Worm (Caenorhabditis elegans) whole organism, L3 larva: ENCODE data around the gene dpy-1.

Experiments used
- R02D3.7 ChIP-seq: fragments of 150-350 bp; optimal IDR thresholded peaks from 2 replicates; lab custom pipeline; 2014; ENCODE audit warnings: missing biosample characterization, missing genetic modification characterization
- aly-2 ChIP-seq: fragments of 150-350 bp; optimal IDR thresholded peaks from 2 replicates; lab custom pipeline; 2014; ENCODE audit warnings: missing biosample characterization, missing genetic modification characterization
- ceh-16 ChIP-seq: sonication (generic microtip); optimal IDR thresholded peaks from 2 replicates; lab custom pipeline; 2017; ENCODE audit warnings: missing biosample characterization, missing genetic modification characterization
- ceh-28 ChIP-seq: fragments of 150-350 bp; optimal IDR thresholded peaks from 2 replicates; lab custom pipeline; 2014; ENCODE audit warnings: missing biosample characterization, missing genetic modification reagents, missing genetic modification characterization
- ceh-9 ChIP-seq: sonication (generic microtip); optimal IDR thresholded peaks from 2 replicates; lab custom pipeline; 2018; ENCODE audit warnings: missing biosample characterization, missing genetic modification characterization
- daf-12 ChIP-seq: fragments of 150-350 bp; optimal IDR thresholded peaks from 2 replicates; lab custom pipeline; 2014; ENCODE audit warnings: missing biosample characterization, missing genetic modification reagents, missing genetic modification characterization
- egl-5 ChIP-seq: fragments of 150-350 bp; optimal IDR thresholded peaks from 2 replicates; lab custom pipeline; 2017; ENCODE audit warnings: missing biosample characterization, missing genetic modification reagents, missing genetic modification characterization, inconsistent platforms
- elt-2 ChIP-seq: sonication (generic microtip); optimal IDR thresholded peaks from 2 replicates; lab custom pipeline; 2016; ENCODE audit warnings: missing genetic modification reagents, mild to moderate bottlenecking, missing genetic modification characterization, missing compliant biosample characterization
- fkh-2 ChIP-seq: fragments of 150-350 bp; optimal IDR thresholded peaks from 2 replicates; lab custom pipeline; 2014; ENCODE audit warnings: missing biosample characterization, missing genetic modification reagents, missing genetic modification characterization
- hmg-11 ChIP-seq: sonication (generic microtip); optimal IDR thresholded peaks from 2 replicates; lab custom pipeline; 2016; ENCODE audit warnings: missing genetic modification characterization, missing compliant biosample characterization
- jun-1 ChIP-seq: fragments of 150-350 bp; optimal IDR thresholded peaks from 2 replicates; lab custom pipeline; 2014; ENCODE audit warnings: missing biosample characterization, missing genetic modification reagents, missing genetic modification characterization
- lin-39 ChIP-seq: fragments of 150-350 bp; optimal IDR thresholded peaks from 2 replicates; lab custom pipeline; 2018; ENCODE audit warnings: missing biosample characterization, missing genetic modification reagents, missing genetic modification characterization
- lsy-12 ChIP-seq: sonication (generic microtip); optimal IDR thresholded peaks from 2 replicates; lab custom pipeline; 2016; ENCODE audit warnings: mild to moderate bottlenecking, missing genetic modification characterization, missing compliant biosample characterization
- nfya-1 ChIP-seq: sonication (generic microtip); optimal IDR thresholded peaks from 2 replicates; lab custom pipeline; 2017; ENCODE audit warnings: missing genetic modification characterization, mild to moderate bottlenecking, missing compliant biosample characterization, antibody characterized with exemption, moderate library complexity; ENCODE audit not compliant: insufficient read depth
- nhr-12 ChIP-seq: fragments of 150-350 bp; optimal IDR thresholded peaks from 2 replicates; lab custom pipeline; 2014; ENCODE audit warnings: missing biosample characterization, missing genetic modification characterization
- nhr-23 ChIP-seq: fragments of 150-350 bp; optimal IDR thresholded peaks from 2 replicates; lab custom pipeline; 2014; ENCODE audit warnings: missing biosample characterization, missing genetic modification reagents, missing genetic modification characterization
- nhr-237 ChIP-seq: fragments of 150-350 bp; optimal IDR thresholded peaks from 2 replicates; lab custom pipeline; 2014; ENCODE audit warnings: missing biosample characterization, missing genetic modification characterization
- nhr-25 ChIP-seq: sonication (generic microtip); optimal IDR thresholded peaks from 2 replicates; lab custom pipeline; 2017; ENCODE audit warnings: missing biosample characterization, missing genetic modification characterization
- nhr-28 ChIP-seq: fragments of 150-350 bp; optimal IDR thresholded peaks from 2 replicates; lab custom pipeline; 2014; ENCODE audit warnings: missing biosample characterization, missing genetic modification characterization
- nhr-77 ChIP-seq: fragments of 150-350 bp; optimal IDR thresholded peaks from 2 replicates; lab custom pipeline; 2014; ENCODE audit warnings: missing biosample characterization, missing genetic modification characterization
- pha-4 ChIP-seq: fragments of 150-350 bp; optimal IDR thresholded peaks from 2 replicates; lab custom pipeline; 2014; ENCODE audit warnings: missing biosample characterization, missing genetic modification reagents, missing genetic modification characterization
- pqm-1 ChIP-seq: fragments of 150-350 bp; optimal IDR thresholded peaks from 2 replicates; lab custom pipeline; 2017; ENCODE audit warnings: missing biosample characterization, missing genetic modification characterization, inconsistent platforms
- sea-2 ChIP-seq: fragments of 150-350 bp; sonication (generic microtip); optimal IDR thresholded peaks from 4 replicates; lab custom pipeline; 2014; ENCODE audit warnings: missing biosample characterization, missing genetic modification reagents, missing genetic modification characterization
- skn-1 ChIP-seq: fragments of 150-350 bp; optimal IDR thresholded peaks from 2 replicates; lab custom pipeline; 2014; ENCODE audit warnings: missing biosample characterization, missing genetic modification characterization
- snpc-4 ChIP-seq: fragments of 150-350 bp; optimal IDR thresholded peaks from 2 replicates; lab custom pipeline; 2014; ENCODE audit warnings: missing biosample characterization, missing genetic modification characterization
- tbx-2 ChIP-seq: sonication (generic microtip); optimal IDR thresholded peaks from 2 replicates; lab custom pipeline; 2016; ENCODE audit warnings: mild to moderate bottlenecking, missing genetic modification characterization, missing compliant biosample characterization
- unc-39 ChIP-seq: sonication (generic microtip); optimal IDR thresholded peaks from 4 replicates; lab custom pipeline; 2017; ENCODE audit warnings: missing biosample characterization, missing genetic modification characterization
- zag-1 ChIP-seq: fragments of 150-350 bp; optimal IDR thresholded peaks from 2 replicates; lab custom pipeline; 2014; ENCODE audit warnings: missing biosample characterization, missing genetic modification characterization
- ztf-11 ChIP-seq: fragments of 150-350 bp; optimal IDR thresholded peaks from 2 replicates; lab custom pipeline; 2014; ENCODE audit warnings: missing biosample characterization, missing genetic modification characterization
- ztf-4 ChIP-seq: fragments of 150-350 bp; optimal IDR thresholded peaks from 2 replicates; lab custom pipeline; 2014; ENCODE audit warnings: missing biosample characterization, missing genetic modification characterization

Gene dpy-1

ce11 chrIII:2047907-2048306 lies at the start of gene dpy-1:
dpy-1 (minus strand) TSS chrIII:2048007.
- no peak for TF ChIP-seq nfya-1 (tag; lab: Kevin White, UChicago)
- TF ChIP-seq pqm-1 (tag; lab: Kevin White, UChicago), result no peak
- no peak for TF ChIP-seq nhr-28 (tag; lab: Kevin White, UChicago)
- no peak for TF ChIP-seq ceh-9 (tag; lab: Kevin White, UChicago)

- TF ChIP-seq nhr-12 (no peak), sea-2 (GFP tag; lab: Kevin White, UChicago) (no peak), R02D3.7 (no peak), nhr-237 (tag; lab: Kevin White, UChicago) (no peak), ztf-11 (tag; lab: Kevin White, UChicago) (no peak), unc-39 (no peak), lin-39 (tag; lab: Kevin White, UChicago) (no peak), egl-5 (tag; lab: Kevin White, UChicago) (no peak), nhr-25 (tag; lab: Kevin White, UChicago) (no peak), nfya-1 (tag; lab: Kevin White, UChicago) (no peak), fkh-2 (tag; lab: Kevin White, UChicago) (no peak)
- TF ChIP-seq, all 47 proteins: peak for 0
Observed at ce11 chrIII:2092409-2092808, 44.6 kb upstream of the dpy-1 start, which contains the start of gene Y48G9A.9. Y48G9A.9 (plus strand) TSS chrIII:2092709.

ce11 chrIII:2091367-2091766 lies 43.6 kb upstream of the dpy-1 start:
- TF ChIP-seq pqm-1 (tag; lab: Kevin White, UChicago) (peak; percentile 48), ceh-16 (tag; lab: Kevin White, UChicago) (no peak), elt-2 (tag; lab: Kevin White, UChicago) (peak; percentile 66)

ce11 chrIII:2090695-2091094 lies 42.9 kb upstream of the dpy-1 start:
- peak; percentile 78 for TF ChIP-seq jun-1 (tag; lab: Kevin White, UChicago)
- TF ChIP-seq nhr-23 (tag; lab: Kevin White, UChicago), result peak; percentile 66
- peak; percentile 30 for TF ChIP-seq nfya-1 (tag; lab: Kevin White, UChicago)
- no peak for TF ChIP-seq egl-5 (tag; lab: Kevin White, UChicago)
- TF ChIP-seq daf-12 (tag; lab: Kevin White, UChicago), result no peak
- TF ChIP-seq lin-39 (tag; lab: Kevin White, UChicago), result no peak
- TF ChIP-seq elt-2 (tag; lab: Kevin White, UChicago), result peak; percentile 55
- peak; percentile 32 for TF ChIP-seq nhr-25 (tag; lab: Kevin White, UChicago)
- peak; percentile 47 for TF ChIP-seq hmg-11
- peak; percentile 98 for TF ChIP-seq pha-4
- TF ChIP-seq pqm-1 (tag; lab: Kevin White, UChicago), result peak; percentile 31
- TF ChIP-seq ceh-28 (tag; lab: Kevin White, UChicago), result peak; percentile 7
- peak; percentile 12 for TF ChIP-seq skn-1 (tag; lab: Kevin White, UChicago)
- TF ChIP-seq tbx-2 (tag; lab: Kevin White, UChicago), result no peak

- peak; percentile 44 for TF ChIP-seq elt-2 (tag; lab: Kevin White, UChicago)
- TF ChIP-seq ztf-11 (tag; lab: Kevin White, UChicago), result no peak
- no peak for TF ChIP-seq ztf-4 (tag; lab: Kevin White, UChicago)
- peak; percentile 57 for TF ChIP-seq nfya-1 (tag; lab: Kevin White, UChicago)
- TF ChIP-seq hmg-11, result peak; percentile 70
- TF ChIP-seq pha-4, result peak; percentile 71
- no peak for TF ChIP-seq zag-1 (tag; lab: Kevin White, UChicago)
- no peak for TF ChIP-seq daf-12 (tag; lab: Kevin White, UChicago)
- no peak for TF ChIP-seq aly-2 (tag; lab: Kevin White, UChicago)
- no peak for TF ChIP-seq nhr-77
- no peak for TF ChIP-seq lsy-12 (tag; lab: Kevin White, UChicago)
- TF ChIP-seq unc-39, result no peak
- no peak for TF ChIP-seq snpc-4 (tag; lab: Kevin White, UChicago)
Observed at ce11 chrIII:2089453-2089852, 41.6 kb upstream of the dpy-1 start.

- TF ChIP-seq hmg-11 (no peak), unc-39 (no peak)
Observed at ce11 chrIII:2084829-2085228, 37.0 kb upstream of the dpy-1 start.
